Fruit fly (Drosophila melanogaster) whole organism, embryonic: ENCODE data around the gene Hrb27C.
A peak's percentile ranks its signal among the peaks of the same experiment; 100 is the strongest.

ENCODE experiments used
- Atf6 ChIP-seq: fragments of 200-800 bp; sonication (Bioruptor generic); IDR thresholded peaks from 2 replicates; pipeline ENCODE4 v1.3.6; 2022; ENCODE audit warnings: missing biosample characterization, missing genetic modification characterization
- B-H1 ChIP-seq: fragments of 200-800 bp; sonication (Bioruptor generic); IDR thresholded peaks from 3 replicates; pipeline ENCODE4 v1.3.6; 2022; ENCODE audit warnings: missing biosample characterization, missing genetic modification characterization
- Bteb2 ChIP-seq: fragments of 200-800 bp; sonication (Bioruptor generic); optimal IDR thresholded peaks from 2 replicates; lab custom pipeline; 2016; ENCODE audit warnings: missing biosample characterization, missing genetic modification characterization
- CG10543 ChIP-seq: fragments of 200-800 bp; sonication (Bioruptor generic); optimal IDR thresholded peaks from 3 replicates; lab custom pipeline; 2017; ENCODE audit warnings: missing biosample characterization, mild to moderate bottlenecking, missing genetic modification characterization, moderate library complexity
- CG11456 ChIP-seq: fragments of 200-800 bp; sonication (Bioruptor generic); IDR thresholded peaks from 3 replicates; pipeline ENCODE4 v1.3.6; 2022; ENCODE audit warnings: missing biosample characterization, missing genetic modification characterization
- CG11696 ChIP-seq: fragments of 200-800 bp; sonication (Bioruptor generic); IDR thresholded peaks from 2 replicates; pipeline ENCODE4 v1.3.6; 2022; ENCODE audit warnings: missing biosample characterization, missing genetic modification characterization
- CG11723 ChIP-seq: fragments of 200-800 bp; sonication (Bioruptor generic); optimal IDR thresholded peaks from 2 replicates; lab custom pipeline; 2017; ENCODE audit warnings: missing biosample characterization, mild to moderate bottlenecking, missing genetic modification characterization
- CG12071 ChIP-seq: fragments of 200-800 bp; sonication (Bioruptor generic); optimal IDR thresholded peaks from 3 replicates; lab custom pipeline; 2018; ENCODE audit warnings: missing biosample characterization, mild to moderate bottlenecking, missing genetic modification characterization
- CG12219 ChIP-seq: fragments of 200-800 bp; sonication (Bioruptor generic); optimal IDR thresholded peaks from 3 replicates; lab custom pipeline; 2018; ENCODE audit warnings: missing biosample characterization, mild to moderate bottlenecking, missing genetic modification characterization
- CG13894 ChIP-seq: fragments of 200-800 bp; sonication (Bioruptor generic); optimal IDR thresholded peaks from 3 replicates; lab custom pipeline; 2018; ENCODE audit warnings: missing biosample characterization, mild to moderate bottlenecking, missing genetic modification characterization, moderate library complexity
- CG14667 ChIP-seq: fragments of 200-800 bp; sonication (Bioruptor generic); IDR thresholded peaks from 2 replicates; pipeline ENCODE4 v1.3.6; 2022; ENCODE audit warnings: missing biosample characterization, missing genetic modification characterization
- CG14710 ChIP-seq: fragments of 200-800 bp; sonication (Bioruptor generic); optimal IDR thresholded peaks from 3 replicates; lab custom pipeline; 2019; ENCODE audit warnings: missing biosample characterization, mild to moderate bottlenecking, missing genetic modification characterization, moderate library complexity
- CG17361 ChIP-seq: fragments of 200-800 bp; sonication (Bioruptor generic); IDR thresholded peaks from 3 replicates; pipeline ENCODE4 v1.3.6; 2022; ENCODE audit warnings: missing biosample characterization, missing genetic modification characterization
- CG2129 ChIP-seq: fragments of 200-800 bp; sonication (Bioruptor generic); IDR thresholded peaks from 2 replicates; pipeline ENCODE4 v1.3.6; 2022; ENCODE audit warnings: missing biosample characterization, missing genetic modification characterization; ENCODE audit not compliant: partially characterized antibody
- CG30020 ChIP-seq: fragments of 200-800 bp; optimal IDR thresholded peaks from 2 replicates; lab custom pipeline; 2019; ENCODE audit warnings: missing biosample characterization, mild to moderate bottlenecking, missing genetic modification characterization, moderate library complexity
- CG30403 ChIP-seq: fragments of 200-800 bp; sonication (Bioruptor generic); optimal IDR thresholded peaks from 3 replicates; lab custom pipeline; 2016; ENCODE audit warnings: missing biosample characterization, missing genetic modification characterization
- CG31365 ChIP-seq: fragments of 200-800 bp; sonication (Bioruptor generic); optimal IDR thresholded peaks from 2 replicates; lab custom pipeline; 2018; ENCODE audit warnings: missing biosample characterization, mild to moderate bottlenecking, missing genetic modification characterization
- CG33213 ChIP-seq: fragments of 200-800 bp; sonication (Bioruptor generic); optimal IDR thresholded peaks from 3 replicates; lab custom pipeline; 2016; ENCODE audit warnings: missing biosample characterization, missing genetic modification characterization
- CG4707 ChIP-seq: fragments of 200-800 bp; sonication (Bioruptor generic); optimal IDR thresholded peaks from 2 replicates; lab custom pipeline; 2018; ENCODE audit warnings: missing biosample characterization, mild to moderate bottlenecking, missing genetic modification characterization, moderate library complexity
- CG6689 ChIP-seq: fragments of 200-800 bp; sonication (Bioruptor generic); IDR thresholded peaks from 2 replicates; pipeline ENCODE4 v1.3.6; 2022; ENCODE audit warnings: missing biosample characterization, missing genetic modification characterization
- CG6854 ChIP-seq: fragments of 200-800 bp; sonication (Bioruptor generic); optimal IDR thresholded peaks from 3 replicates; lab custom pipeline; 2017; ENCODE audit warnings: missing biosample characterization, mild to moderate bottlenecking, missing genetic modification characterization
- CG8388 ChIP-seq: fragments of 200-800 bp; sonication (Bioruptor generic); optimal IDR thresholded peaks from 2 replicates; lab custom pipeline; 2019; ENCODE audit warnings: missing biosample characterization, mild to moderate bottlenecking, missing genetic modification characterization, moderate library complexity
- CG8924 ChIP-seq: fragments of 200-800 bp; optimal IDR thresholded peaks from 3 replicates; lab custom pipeline; 2019; ENCODE audit warnings: missing biosample characterization, mild to moderate bottlenecking, missing genetic modification characterization, moderate library complexity
- CG9797 ChIP-seq: fragments of 200-800 bp; sonication (Bioruptor generic); optimal IDR thresholded peaks from 3 replicates; lab custom pipeline; 2018; ENCODE audit warnings: missing biosample characterization, mild to moderate bottlenecking, missing genetic modification characterization
- Dad ChIP-seq: fragments of 200-800 bp; sonication (Bioruptor generic); optimal IDR thresholded peaks from 3 replicates; lab custom pipeline; 2016; ENCODE audit warnings: missing biosample characterization, missing genetic modification characterization
- E2f1 ChIP-seq: fragments of 200-800 bp; sonication (Bioruptor generic); IDR thresholded peaks from 2 replicates; pipeline ENCODE4 v1.3.6; 2022; ENCODE audit warnings: missing biosample characterization, missing genetic modification characterization
- E2f2 ChIP-seq: fragments of 200-800 bp; sonication (Bioruptor generic); IDR thresholded peaks from 2 replicates; pipeline ENCODE4 v1.3.6; 2022; ENCODE audit warnings: missing biosample characterization, missing genetic modification characterization
- Hr3 ChIP-seq: fragments of 200-800 bp; sonication (Bioruptor generic); optimal IDR thresholded peaks from 3 replicates; lab custom pipeline; 2016; ENCODE audit warnings: missing biosample characterization, missing genetic modification characterization
- MTF-1 ChIP-seq: fragments of 200-800 bp; sonication (Bioruptor generic); optimal IDR thresholded peaks from 2 replicates; lab custom pipeline; 2018; ENCODE audit warnings: missing biosample characterization, mild to moderate bottlenecking, missing genetic modification characterization, borderline replicate concordance
- Meics ChIP-seq: fragments of 200-800 bp; sonication (Bioruptor generic); optimal IDR thresholded peaks from 2 replicates; lab custom pipeline; 2017; ENCODE audit warnings: missing biosample characterization, mild to moderate bottlenecking, missing genetic modification characterization
- Nf-YA ChIP-seq: fragments of 200-800 bp; sonication (Bioruptor generic); IDR thresholded peaks from 2 replicates; pipeline ENCODE4 v1.3.6; 2022; ENCODE audit warnings: missing biosample characterization, missing genetic modification characterization
- Side ChIP-seq: fragments of 200-800 bp; sonication (Bioruptor generic); optimal IDR thresholded peaks from 2 replicates; lab custom pipeline; 2016; ENCODE audit warnings: missing biosample characterization, missing genetic modification characterization
- Spps ChIP-seq: fragments of 200-800 bp; sonication (Bioruptor generic); optimal IDR thresholded peaks from 2 replicates; lab custom pipeline; 2018; ENCODE audit warnings: missing biosample characterization, mild to moderate bottlenecking, missing genetic modification characterization
- Trl ChIP-seq, 3 experiments: fragments of >200 bp in 2 of 3; fragments of 200-800 bp in 1 of 3; sonication (Bioruptor generic) in 1 of 3; optimal IDR thresholded peaks; 2 replicates in 1 of 3; 3 replicates in 2 of 3; lab custom pipeline; 2016 to 2017; ENCODE audit warnings: missing biosample characterization in 1 of 3, missing genetic modification characterization in 1 of 3
- ac ChIP-seq: fragments of 200-800 bp; sonication (Bioruptor generic); optimal IDR thresholded peaks from 3 replicates; lab custom pipeline; 2017; ENCODE audit warnings: missing biosample characterization, mild to moderate bottlenecking, missing genetic modification characterization
- ara ChIP-seq: fragments of 200-800 bp; sonication (Bioruptor generic); IDR thresholded peaks from 2 replicates; pipeline ENCODE4 v1.3.6; 2022; ENCODE audit warnings: missing biosample characterization, missing genetic modification characterization
- bcd ChIP-seq: fragments of 200-800 bp; sonication (Bioruptor generic); optimal IDR thresholded peaks from 2 replicates; lab custom pipeline; 2017; ENCODE audit warnings: missing biosample characterization, mild to moderate bottlenecking, missing genetic modification characterization
- crp ChIP-seq, 2 experiments: fragments of 200-800 bp; sonication (Bioruptor generic); optimal IDR thresholded peaks; 2 replicates in 1 of 2; 3 replicates in 1 of 2; lab custom pipeline; 2017; ENCODE audit warnings: missing biosample characterization in 2 of 2, missing genetic modification characterization in 2 of 2, mild to moderate bottlenecking in 1 of 2, moderate library complexity in 1 of 2
- eyg ChIP-seq: fragments of 200-800 bp; sonication (Bioruptor generic); optimal IDR thresholded peaks from 3 replicates; lab custom pipeline; 2016; ENCODE audit warnings: missing biosample characterization, missing genetic modification characterization
- gfzf ChIP-seq: fragments of 200-800 bp; sonication (Bioruptor generic); optimal IDR thresholded peaks from 2 replicates; lab custom pipeline; 2016; ENCODE audit warnings: missing biosample characterization, mild to moderate bottlenecking, missing genetic modification characterization, moderate library complexity
- grau ChIP-seq: fragments of 200-800 bp; optimal IDR thresholded peaks from 3 replicates; lab custom pipeline; 2019; ENCODE audit warnings: missing biosample characterization, mild to moderate bottlenecking, missing genetic modification characterization, moderate library complexity
- hbn ChIP-seq: fragments of 200-800 bp; sonication (Bioruptor generic); IDR thresholded peaks from 2 replicates; pipeline ENCODE4 v1.3.6; 2022; ENCODE audit warnings: missing biosample characterization, missing genetic modification characterization; ENCODE audit not compliant: partially characterized antibody
- hkb ChIP-seq, 2 experiments: fragments of 200-800 bp in 1 of 2; fragments of >200 bp in 1 of 2; sonication (Bioruptor generic) in 1 of 2; IDR thresholded peaks in 1 of 2; optimal IDR thresholded peaks in 1 of 2; 2 replicates each; pipeline versions ENCODE4 v1.3.6 to Lab custom; 2017 to 2022; ENCODE audit warnings: missing biosample characterization in 1 of 2, missing genetic modification characterization in 1 of 2
- ken ChIP-seq: fragments of 200-800 bp; sonication (Bioruptor generic); IDR thresholded peaks from 3 replicates; pipeline ENCODE4 v1.3.6; 2022; ENCODE audit warnings: missing biosample characterization, missing genetic modification characterization
- oc ChIP-seq: fragments of 200-800 bp; sonication (Bioruptor generic); optimal IDR thresholded peaks from 2 replicates; lab custom pipeline; 2018; ENCODE audit warnings: missing biosample characterization, mild to moderate bottlenecking, missing genetic modification characterization, moderate library complexity
- pita ChIP-seq: fragments of 200-800 bp; sonication (Bioruptor generic); optimal IDR thresholded peaks from 2 replicates; lab custom pipeline; 2017; ENCODE audit warnings: missing biosample characterization, mild to moderate bottlenecking, missing genetic modification characterization
- psq ChIP-seq: fragments of 200-800 bp; sonication (Bioruptor generic); optimal IDR thresholded peaks from 2 replicates; lab custom pipeline; 2017; ENCODE audit warnings: missing biosample characterization, missing genetic modification characterization
- repo ChIP-seq: fragments of 200-800 bp; sonication (Bioruptor generic); optimal IDR thresholded peaks from 2 replicates; lab custom pipeline; 2016; ENCODE audit warnings: missing biosample characterization, missing genetic modification characterization
- slp2 ChIP-seq: fragments of 200-800 bp; sonication (Bioruptor generic); optimal IDR thresholded peaks from 2 replicates; lab custom pipeline; 2016; ENCODE audit warnings: missing biosample characterization, missing genetic modification characterization

Hrb27C gene

dm6 chr2L:6968013-6968517 lies 47.6 kb downstream of the Hrb27C start (continued):
- no peak for TF ChIP-seq Dad (GFP tag; lab: Kevin White, UChicago)
- no peak; the same call in 1 of the 2 replicates for TF ChIP-seq E2f2 (GFP tag; lab: Robert Waterston, UW)
- no peak for TF ChIP-seq slp2 (GFP tag; lab: Kevin White, UChicago)
- 0 out of 2 replicates have a peak, but pooled peaks have one; percentile 34 for TF ChIP-seq Nf-YA (GFP tag; lab: Robert Waterston, UW)
- peak; percentile 1 for TF ChIP-seq gfzf (GFP tag; lab: Kevin White, UChicago)
- no peak for TF ChIP-seq Trl (optimal IDR thresholded peaks at IDR 0.05; lab: Kevin White, UChicago)
- peak; percentile 29 for TF ChIP-seq Trl (GFP tag; optimal IDR thresholded peaks at IDR 0.05; lab: Kevin White, UChicago)
- TF ChIP-seq crp (GFP tag; optimal IDR thresholded peaks at IDR 0.05; lab: Kevin White, UChicago): peak in 1 of 2 experiments; percentile 34
- TF ChIP-seq Meics (GFP tag; lab: Kevin White, UChicago): peak; percentile 45
- no peak; the same call in 2 of the 3 replicates for TF ChIP-seq ken
- TF ChIP-seq CG8924 (tag; lab: Kevin White, UChicago): peak; percentile 30
- TF ChIP-seq CG11696: no peak
- TF ChIP-seq CG6689 (GFP tag; lab: Robert Waterston, UW): peak; percentile 24; the same call in 1 of the 2 replicates
- TF ChIP-seq CG8388 (GFP tag; lab: Kevin White, UChicago): peak; percentile 31
- peak; percentile 65 for TF ChIP-seq CG30403 (GFP tag; lab: Kevin White, UChicago)
- peak; percentile 6 for TF ChIP-seq CG30020 (tag; lab: Kevin White, UChicago)
- peak; percentile 18 for TF ChIP-seq CG12219 (GFP tag; lab: Kevin White, UChicago)
- no peak for TF ChIP-seq CG11723 (GFP tag; lab: Kevin White, UChicago)
- TF ChIP-seq Bteb2 (GFP tag; lab: Kevin White, UChicago): peak; percentile 42
- TF ChIP-seq CG6854 (GFP tag; lab: Kevin White, UChicago): peak; percentile 60
- TF ChIP-seq ara (GFP tag; lab: Robert Waterston, UW): no peak
- TF ChIP-seq Hr3 (GFP tag; lab: Kevin White, UChicago): no peak
- no peak for TF ChIP-seq E2f1 (GFP tag; lab: Robert Waterston, UW)
- TF ChIP-seq Side (GFP tag; lab: Kevin White, UChicago): peak; percentile 37
- TF ChIP-seq CG14667: no peak
- TF ChIP-seq eyg (GFP tag; lab: Kevin White, UChicago): peak; percentile 13
- TF ChIP-seq CG12071 (GFP tag; lab: Kevin White, UChicago): peak; percentile 44
- no peak for TF ChIP-seq hkb (optimal IDR thresholded peaks at IDR 0.05; lab: Kevin White, UChicago)
- peak; percentile 73 for TF ChIP-seq hkb (GFP tag; IDR thresholded peaks at IDR 0.05; lab: Robert Waterston, UW)
- TF ChIP-seq Spps: no peak
- TF ChIP-seq B-H1 (GFP tag; lab: Robert Waterston, UW): no peak; the same call in 2 of the 3 replicates
- peak; percentile 19 for TF ChIP-seq oc (tag; lab: Kevin White, UChicago)
- no peak for TF ChIP-seq CG10543 (GFP tag; lab: Kevin White, UChicago)
- no peak for TF ChIP-seq psq
- peak; percentile 79 for TF ChIP-seq CG2129 (GFP tag; lab: Robert Waterston, UW)
- TF ChIP-seq grau: peak; percentile 44
- peak; percentile 16; the same call in 2 of the 3 replicates for TF ChIP-seq CG11456
- no peak for TF ChIP-seq ac
- peak; percentile 74; the same call in 1 of the 3 replicates for TF ChIP-seq CG17361 (GFP tag; lab: Robert Waterston, UW)
- TF ChIP-seq pita (GFP tag; lab: Kevin White, UChicago): no peak
- no peak for TF ChIP-seq CG9797
- TF ChIP-seq MTF-1 (GFP tag; lab: Kevin White, UChicago): no peak
- peak; percentile 23 for TF ChIP-seq repo (GFP tag; lab: Kevin White, UChicago)
- TF ChIP-seq CG4707 (GFP tag; lab: Kevin White, UChicago): peak; percentile 16
- TF ChIP-seq Atf6 (GFP tag; lab: Robert Waterston, UW): 0 out of 2 replicates have a peak, but pooled peaks have one; percentile 50
- TF ChIP-seq bcd (GFP tag; lab: Kevin White, UChicago): no peak
- peak; percentile 20 for TF ChIP-seq CG31365
- no peak for TF ChIP-seq CG14710
- no peak for TF ChIP-seq CG13894
- TF ChIP-seq CG33213: peak; percentile 26
- peak; percentile 79 for TF ChIP-seq hbn (GFP tag; lab: Robert Waterston, UW)
